Worm (Caenorhabditis elegans) whole organism, L4 larva: ENCODE results near the gene ZK892.4.
A peak's percentile ranks its signal among the peaks of the same experiment; 100 is the strongest.

ENCODE experiments used
- D1046.2 ChIP-seq: fragments of 200-800 bp; sonication (Bioruptor generic); IDR thresholded peaks from 2 replicates; pipeline ENCODE4 v1.3.6; 2022; ENCODE audit warnings: missing genetic modification characterization, missing compliant biosample characterization
- F26F4.8 ChIP-seq: fragments of 200-800 bp; sonication (Bioruptor generic); conservative IDR thresholded peaks from 2 replicates; pipeline ENCODE4 v1.3.6; 2022; ENCODE audit warnings: missing genetic modification characterization, missing compliant biosample characterization
- F44E2.7 ChIP-seq: fragments of 200-800 bp; sonication (Bioruptor generic); IDR thresholded peaks from 2 replicates; pipeline ENCODE4 v2.1.2; 2022; ENCODE audit warnings: missing genetic modification characterization, missing compliant biosample characterization
- F49E8.2 ChIP-seq: sonication (generic microtip); optimal IDR thresholded peaks from 2 replicates; lab custom pipeline; 2016; ENCODE audit warnings: missing compliant biosample characterization, mild to moderate bottlenecking, missing genetic modification characterization, borderline replicate concordance
- T26A8.4 ChIP-seq: fragments of 200-800 bp; sonication (Bioruptor generic); IDR thresholded peaks from 2 replicates; pipeline ENCODE4 v1.3.6; 2022; ENCODE audit warnings: missing genetic modification characterization, missing compliant biosample characterization
- Y105C5A.15 ChIP-seq: fragments of 200-800 bp; sonication (Bioruptor generic); IDR thresholded peaks from 2 replicates; pipeline ENCODE4 v1.3.6; 2022; ENCODE audit warnings: missing genetic modification characterization, missing compliant biosample characterization
- ZK337.2 ChIP-seq: fragments of 200-800 bp; sonication (Bioruptor generic); IDR thresholded peaks from 2 replicates; pipeline ENCODE4 v1.3.6; 2022; ENCODE audit warnings: missing genetic modification reagents, missing genetic modification characterization, missing compliant biosample characterization
- ZK546.5 ChIP-seq, 2 experiments: sonication (generic microtip); optimal IDR thresholded peaks; 2 replicates each; lab custom pipeline; 2017; ENCODE audit warnings: missing biosample characterization in 2 of 2, missing genetic modification characterization in 2 of 2
- arid-1 ChIP-seq: fragments of 200-800 bp; sonication (Bioruptor generic); conservative IDR thresholded peaks from 2 replicates; pipeline ENCODE4 v1.3.6; 2022; ENCODE audit warnings: missing genetic modification reagents, missing genetic modification characterization, missing compliant biosample characterization
- ceh-20 ChIP-seq: fragments of 200-800 bp; sonication (Bioruptor generic); IDR thresholded peaks from 2 replicates; pipeline ENCODE4 v1.3.6; 2022; ENCODE audit warnings: missing genetic modification reagents, missing genetic modification characterization, missing compliant biosample characterization
- ceh-28 ChIP-seq: fragments of 150-350 bp; optimal IDR thresholded peaks from 2 replicates; lab custom pipeline; 2014; ENCODE audit warnings: missing biosample characterization, missing genetic modification reagents, missing genetic modification characterization
- ceh-44 ChIP-seq: fragments of 200-800 bp; sonication (Bioruptor generic); IDR thresholded peaks from 2 replicates; pipeline ENCODE4 v1.3.6; 2022; ENCODE audit warnings: missing genetic modification reagents, missing genetic modification characterization, missing compliant biosample characterization
- cey-2 ChIP-seq: sonication (generic microtip); optimal IDR thresholded peaks from 3 replicates; lab custom pipeline; 2017; ENCODE audit warnings: missing genetic modification characterization, mild to moderate bottlenecking, missing compliant biosample characterization, antibody characterized with exemption, borderline replicate concordance; ENCODE audit not compliant: insufficient read depth
- ctbp-1 ChIP-seq: fragments of 200-800 bp; sonication (Bioruptor generic); IDR thresholded peaks from 2 replicates; pipeline ENCODE4 v1.3.6; 2022; ENCODE audit warnings: missing genetic modification reagents, missing genetic modification characterization, missing compliant biosample characterization
- daf-8 ChIP-seq: fragments of 200-800 bp; sonication (Bioruptor generic); IDR thresholded peaks from 2 replicates; pipeline ENCODE4 v1.3.6; 2022; ENCODE audit warnings: missing genetic modification characterization, missing compliant biosample characterization
- dmd-6 ChIP-seq: fragments of 200-800 bp; sonication (Bioruptor generic); IDR thresholded peaks from 2 replicates; pipeline ENCODE4 v1.3.6; 2022; ENCODE audit warnings: missing genetic modification reagents, missing genetic modification characterization, missing compliant biosample characterization
- dmd-8 ChIP-seq: fragments of 200-800 bp; sonication (Bioruptor generic); IDR thresholded peaks from 2 replicates; pipeline ENCODE4 v1.3.6; 2022; ENCODE audit warnings: missing genetic modification characterization, missing compliant biosample characterization
- dmd-9 ChIP-seq: fragments of 200-800 bp; sonication (Bioruptor generic); IDR thresholded peaks from 2 replicates; pipeline ENCODE4 v1.3.6; 2022; ENCODE audit warnings: missing genetic modification reagents, missing genetic modification characterization, missing compliant biosample characterization
- duxl-1 ChIP-seq: sonication (generic microtip); optimal IDR thresholded peaks from 2 replicates; lab custom pipeline; 2016; ENCODE audit warnings: mild to moderate bottlenecking, missing genetic modification characterization, moderate library complexity, missing compliant biosample characterization; ENCODE audit not compliant: poor library complexity
- dve-1 ChIP-seq: sonication (generic microtip); optimal IDR thresholded peaks from 2 replicates; lab custom pipeline; 2017; ENCODE audit warnings: antibody characterized with exemption, mild to moderate bottlenecking, missing genetic modification characterization, missing compliant biosample characterization; ENCODE audit not compliant: insufficient read depth
- egl-43 ChIP-seq: fragments of 200-800 bp; sonication (Bioruptor generic); IDR thresholded peaks from 2 replicates; pipeline ENCODE4 v1.3.6; 2022; ENCODE audit warnings: missing genetic modification reagents, missing genetic modification characterization, missing compliant biosample characterization
- hlh-11 ChIP-seq: fragments of 200-800 bp; sonication (Bioruptor generic); optimal IDR thresholded peaks from 2 replicates; lab custom pipeline; 2018; ENCODE audit warnings: mild to moderate bottlenecking, missing genetic modification characterization, missing compliant biosample characterization
- hlh-30 ChIP-seq: sonication (generic microtip); optimal IDR thresholded peaks from 2 replicates; lab custom pipeline; 2017; ENCODE audit warnings: antibody characterized with exemption, mild to moderate bottlenecking, missing genetic modification characterization, missing compliant biosample characterization; ENCODE audit not compliant: insufficient read depth
- hmg-1.1 ChIP-seq: fragments of 200-800 bp; sonication (Bioruptor generic); IDR thresholded peaks from 2 replicates; pipeline ENCODE4 v1.3.6; 2022; ENCODE audit warnings: missing genetic modification reagents, missing genetic modification characterization, missing compliant biosample characterization
- lin-13 ChIP-seq: fragments of 150-350 bp; optimal IDR thresholded peaks from 2 replicates; lab custom pipeline; 2014; ENCODE audit warnings: missing biosample characterization, missing genetic modification reagents, missing genetic modification characterization
- mdl-1 ChIP-seq, 2 experiments: fragments of 150-350 bp in 1 of 2; sonication (generic microtip) in 1 of 2; optimal IDR thresholded peaks; 2 replicates each; lab custom pipeline; 2014 to 2017; ENCODE audit warnings: missing biosample characterization in 2 of 2, missing genetic modification characterization in 2 of 2
- mep-1 ChIP-seq: fragments of 150-350 bp; sonication (generic microtip); optimal IDR thresholded peaks from 3 replicates; lab custom pipeline; 2014; ENCODE audit warnings: missing biosample characterization, missing genetic modification characterization
- mxl-2 ChIP-seq: fragments of 200-800 bp; sonication (Bioruptor generic); conservative IDR thresholded peaks from 2 replicates; pipeline ENCODE4 v1.3.6; 2022; ENCODE audit warnings: missing genetic modification reagents, missing genetic modification characterization, missing compliant biosample characterization
- mxl-3 ChIP-seq: fragments of 200-800 bp; sonication (Bioruptor generic); optimal IDR thresholded peaks from 2 replicates; lab custom pipeline; 2018; ENCODE audit warnings: mild to moderate bottlenecking, missing genetic modification characterization, missing compliant biosample characterization
- nhr-102 ChIP-seq: sonication (generic microtip); optimal IDR thresholded peaks from 2 replicates; lab custom pipeline; 2016; ENCODE audit warnings: mild to moderate bottlenecking, missing genetic modification characterization, moderate library complexity, missing compliant biosample characterization
- nhr-111 ChIP-seq: fragments of 200-800 bp; sonication (Bioruptor generic); optimal IDR thresholded peaks from 2 replicates; lab custom pipeline; 2018; ENCODE audit warnings: mild to moderate bottlenecking, missing genetic modification characterization, missing compliant biosample characterization
- nhr-28 ChIP-seq: fragments of 150-350 bp; optimal IDR thresholded peaks from 2 replicates; lab custom pipeline; 2014; ENCODE audit warnings: missing biosample characterization, missing genetic modification characterization
- nhr-41 ChIP-seq: fragments of 200-800 bp; sonication (Bioruptor generic); IDR thresholded peaks from 2 replicates; pipeline ENCODE4 v1.3.6; 2022; ENCODE audit warnings: missing genetic modification reagents, missing genetic modification characterization, missing compliant biosample characterization
- nhr-48 ChIP-seq: sonication (generic microtip); optimal IDR thresholded peaks from 2 replicates; lab custom pipeline; 2016; ENCODE audit warnings: mild to moderate bottlenecking, missing genetic modification characterization, missing compliant biosample characterization
- nhr-77 ChIP-seq: fragments of 150-350 bp; optimal IDR thresholded peaks from 2 replicates; lab custom pipeline; 2014; ENCODE audit warnings: missing biosample characterization, missing genetic modification characterization
- rbr-2 ChIP-seq: sonication (generic microtip); optimal IDR thresholded peaks from 2 replicates; lab custom pipeline; 2016; ENCODE audit warnings: missing genotype, missing genetic modification characterization, missing compliant biosample characterization
- set-16 ChIP-seq: fragments of 200-800 bp; sonication (Bioruptor generic); IDR thresholded peaks from 2 replicates; pipeline ENCODE4 v1.3.6; 2022; ENCODE audit warnings: missing genetic modification reagents, missing genetic modification characterization, missing compliant biosample characterization
- snpc-1.2 ChIP-seq: fragments of 200-800 bp; sonication (Bioruptor generic); IDR thresholded peaks from 2 replicates; pipeline ENCODE4 v1.3.6; 2022; ENCODE audit warnings: missing genetic modification reagents, missing genetic modification characterization, missing compliant biosample characterization
- spr-1 ChIP-seq: sonication (generic microtip); optimal IDR thresholded peaks from 2 replicates; lab custom pipeline; 2016; ENCODE audit warnings: mild to moderate bottlenecking, missing genetic modification characterization, missing compliant biosample characterization
- tra-1 ChIP-seq: fragments of 200-800 bp; sonication (Bioruptor generic); IDR thresholded peaks from 2 replicates; pipeline ENCODE4 v1.3.6; 2022; ENCODE audit warnings: missing genetic modification reagents, missing genetic modification characterization, missing compliant biosample characterization
- unc-130 ChIP-seq: sonication (generic microtip); optimal IDR thresholded peaks from 2 replicates; lab custom pipeline; 2016; ENCODE audit warnings: missing genetic modification reagents, missing genetic modification characterization, missing compliant biosample characterization
- unc-62 ChIP-seq, 3 experiments: fragments of 150-350 bp in 1 of 3; sonication (generic microtip); optimal IDR thresholded peaks in 2 of 3; peaks in 1 of 3; 1 replicate in 1 of 3; 2 replicates in 2 of 3; lab custom pipeline; 2014 to 2017; ENCODE audit warnings: missing biosample characterization in 3 of 3, missing genetic modification characterization in 3 of 3, missing genetic modification reagents in 3 of 3, missing genotype in 1 of 3
- zfp-3 ChIP-seq: fragments of 200-800 bp; sonication (Bioruptor generic); conservative IDR thresholded peaks from 2 replicates; pipeline ENCODE4 v1.3.6; 2022; ENCODE audit warnings: missing genetic modification reagents, missing genetic modification characterization, missing compliant biosample characterization

ZK892.4 gene

ce11 chrII:10029044-10029443 lies 22.7 kb downstream of the ZK892.4 start (continued):
- TF ChIP-seq mep-1 (peak; percentile 26), dmd-6 (GFP tag; lab: Robert Waterston, UW) (peak; percentile 62), nhr-111 (GFP tag; lab: Kevin White, UChicago) (no peak), ZK546.5 (tag; optimal IDR thresholded peaks at IDR 0.05; lab: Kevin White, UChicago) (no peak), nhr-77 (tag; lab: Kevin White, UChicago) (peak; percentile 55), nhr-102 (tag; lab: Kevin White, UChicago) (peak; percentile 16), ZK337.2 (no peak), unc-62 (GFP tag; optimal IDR thresholded peaks at IDR 0.05 in 1 of 2; lab: Kevin White, UChicago) (peak in 1 of 2 experiments; percentile 53), unc-62 (tag; optimal IDR thresholded peaks at IDR 0.05; lab: Kevin White, UChicago) (no peak), nhr-41 (GFP tag; lab: Robert Waterston, UW) (peak; percentile 38; the same call in 1 of the 2 replicates), nhr-48 (tag; lab: Kevin White, UChicago) (peak; percentile 62), nhr-28 (tag; lab: Kevin White, UChicago) (peak; percentile 56), cey-2 (no peak), mxl-3 (GFP tag; lab: Kevin White, UChicago) (peak; percentile 75), hlh-30 (tag; lab: Kevin White, UChicago) (peak; percentile 81), hlh-11 (tag; lab: Kevin White, UChicago) (peak; percentile 81), ceh-28 (tag; lab: Kevin White, UChicago) (no peak)

- TF ChIP-seq snpc-1.2 (GFP tag; lab: Robert Waterston, UW) = no peak
- TF ChIP-seq tra-1 (GFP tag; lab: Robert Waterston, UW) = no peak
- TF ChIP-seq unc-62 (GFP tag; optimal IDR thresholded peaks at IDR 0.05 in 1 of 2; lab: Kevin White, UChicago) = no peak
- TF ChIP-seq unc-62 (tag; optimal IDR thresholded peaks at IDR 0.05; lab: Kevin White, UChicago) = no peak
- TF ChIP-seq ZK337.2 = no peak
- no peak for TF ChIP-seq mdl-1 (tag; optimal IDR thresholded peaks at IDR 0.05; lab: Kevin White, UChicago)
Measured at ce11 chrII:10029890-10030289, 23.5 kb downstream of the ZK892.4 start, which contains the start of gene ttc-36. Gene ttc-36, plus strand, starts transcription at chrII:10030190.

ce11 chrII:10033163-10033871 lies 27.0 kb downstream of the ZK892.4 start, which contains the start of gene mtcu-2:
Gene mtcu-2, minus strand, starts transcription at chrII:10033213.
- TF ChIP-seq dmd-8 = peak; percentile 82
- peak; percentile 99 for TF ChIP-seq dmd-9 (GFP tag; lab: Robert Waterston, UW)
- TF ChIP-seq lin-13 (GFP tag; lab: Kevin White, UChicago) = peak; percentile 81
- peak; percentile 81 for TF ChIP-seq rbr-2
- peak; percentile 56 for TF ChIP-seq mxl-3 (GFP tag; lab: Kevin White, UChicago)
- peak; percentile 81 for TF ChIP-seq F44E2.7 (GFP tag; lab: Robert Waterston, UW)
- peak; percentile 98 for TF ChIP-seq arid-1 (GFP tag; lab: Robert Waterston, UW)
- peak; percentile 66; the same call in 1 of the 2 replicates for TF ChIP-seq Y105C5A.15 (GFP tag; lab: Robert Waterston, UW)
- TF ChIP-seq ceh-44 (GFP tag; lab: Robert Waterston, UW) = peak; percentile 98
- TF ChIP-seq F49E8.2 (tag; lab: Kevin White, UChicago) = peak; percentile 32
- TF ChIP-seq T26A8.4 = peak; percentile 99
- TF ChIP-seq spr-1 (tag; lab: Kevin White, UChicago) = peak; percentile 55
- peak; percentile 83 for TF ChIP-seq unc-130 (GFP tag; lab: Kevin White, UChicago)
- peak; percentile 99 for TF ChIP-seq ceh-20 (GFP tag; lab: Robert Waterston, UW)
- TF ChIP-seq D1046.2 (GFP tag; lab: Robert Waterston, UW) = peak; percentile 98
- TF ChIP-seq daf-8 (GFP tag; lab: Robert Waterston, UW) = peak; percentile 92; the same call in 1 of the 2 replicates
- peak; percentile 85 for TF ChIP-seq set-16 (GFP tag; lab: Robert Waterston, UW)
- TF ChIP-seq tra-1 (GFP tag; lab: Robert Waterston, UW) = peak; percentile 99
- peak; percentile 99 for TF ChIP-seq egl-43 (GFP tag; lab: Robert Waterston, UW)
- TF ChIP-seq dmd-6 (GFP tag; lab: Robert Waterston, UW) = peak; percentile 98
- TF ChIP-seq ctbp-1 = peak; percentile 98
- peak; percentile 82; the same call in 1 of the 2 replicates for TF ChIP-seq mxl-2 (GFP tag; lab: Robert Waterston, UW)
- peak; percentile 95 for TF ChIP-seq zfp-3 (GFP tag; lab: Robert Waterston, UW)
- peak; percentile 40 for TF ChIP-seq duxl-1 (tag; lab: Kevin White, UChicago)
- TF ChIP-seq dve-1 (tag; lab: Kevin White, UChicago) = peak; percentile 58
- 0 out of 2 replicates have a peak, but pooled peaks have one; percentile 31 for TF ChIP-seq F26F4.8 (GFP tag; lab: Robert Waterston, UW)
- peak; percentile 99 for TF ChIP-seq hmg-1.1 (GFP tag; lab: Robert Waterston, UW)
- peak; percentile 95 for TF ChIP-seq snpc-1.2 (GFP tag; lab: Robert Waterston, UW)
- TF ChIP-seq ZK337.2 = peak; percentile 97
